Worm (Caenorhabditis elegans) whole organism, late embryonic: ENCODE results near the gene C03B1.3.

ENCODE experiments used
- C08G9.2 ChIP-seq: sonication (generic microtip); optimal IDR thresholded peaks from 2 replicates; lab custom pipeline; 2016; ENCODE audit warnings: mild to moderate bottlenecking, missing genetic modification characterization, moderate library complexity, missing compliant biosample characterization
- F13H6.1 ChIP-seq: sonication (generic microtip); optimal IDR thresholded peaks from 2 replicates; lab custom pipeline; 2016; ENCODE audit warnings: missing genetic modification characterization, missing compliant biosample characterization
- K02D7.2 ChIP-seq: sonication (generic microtip); optimal IDR thresholded peaks from 2 replicates; lab custom pipeline; 2017; ENCODE audit warnings: mild to moderate bottlenecking, missing genetic modification characterization, missing compliant biosample characterization
- T23F11.4 ChIP-seq: fragments of 200-800 bp; sonication (Bioruptor generic); optimal IDR thresholded peaks from 2 replicates; lab custom pipeline; 2018; ENCODE audit warnings: mild to moderate bottlenecking, missing genetic modification characterization, missing compliant biosample characterization
- ahr-1 ChIP-seq: sonication (generic microtip); optimal IDR thresholded peaks from 2 replicates; lab custom pipeline; 2016; ENCODE audit warnings: missing genetic modification characterization, missing compliant biosample characterization
- ceh-14 ChIP-seq: sonication (generic microtip); optimal IDR thresholded peaks from 2 replicates; lab custom pipeline; 2016; ENCODE audit warnings: missing genotype, missing genetic modification characterization, missing compliant biosample characterization
- ceh-18 ChIP-seq: sonication (generic microtip); optimal IDR thresholded peaks from 2 replicates; lab custom pipeline; 2016; ENCODE audit warnings: missing genetic modification characterization, missing compliant biosample characterization
- ceh-19 ChIP-seq: fragments of 200-800 bp; sonication (Bioruptor generic); optimal IDR thresholded peaks from 2 replicates; lab custom pipeline; 2018; ENCODE audit warnings: mild to moderate bottlenecking, missing genetic modification characterization, missing compliant biosample characterization
- ceh-22 ChIP-seq: sonication (generic microtip); optimal IDR thresholded peaks from 2 replicates; lab custom pipeline; 2017; ENCODE audit warnings: missing biosample characterization, missing genetic modification characterization
- ceh-31 ChIP-seq: sonication (generic microtip); optimal IDR thresholded peaks from 2 replicates; lab custom pipeline; 2016; ENCODE audit warnings: missing genetic modification characterization, missing compliant biosample characterization
- ceh-34 ChIP-seq: sonication (generic microtip); optimal IDR thresholded peaks from 2 replicates; lab custom pipeline; 2016; ENCODE audit warnings: mild to moderate bottlenecking, missing genetic modification characterization, missing compliant biosample characterization
- ceh-48 ChIP-seq: sonication (generic microtip); optimal IDR thresholded peaks from 2 replicates; lab custom pipeline; 2016; ENCODE audit warnings: missing genetic modification characterization, inconsistent platforms, missing compliant biosample characterization
- elt-2 ChIP-seq: sonication (generic microtip); optimal IDR thresholded peaks from 2 replicates; lab custom pipeline; 2016; ENCODE audit warnings: missing genetic modification reagents, missing genetic modification characterization, missing compliant biosample characterization
- eyg-1 ChIP-seq: sonication (generic microtip); optimal IDR thresholded peaks from 2 replicates; lab custom pipeline; 2016; ENCODE audit warnings: missing genotype, missing genetic modification characterization, missing compliant biosample characterization
- gmeb-2 ChIP-seq: sonication (generic microtip); optimal IDR thresholded peaks from 2 replicates; lab custom pipeline; 2016; ENCODE audit warnings: missing genetic modification characterization, inconsistent platforms, missing compliant biosample characterization
- hlh-30 ChIP-seq: sonication (generic microtip); optimal IDR thresholded peaks from 2 replicates; lab custom pipeline; 2017; ENCODE audit warnings: antibody characterized with exemption, missing genetic modification characterization, missing compliant biosample characterization; ENCODE audit not compliant: insufficient read depth
- hlh-8 ChIP-seq: sonication (generic microtip); optimal IDR thresholded peaks from 2 replicates; lab custom pipeline; 2016; ENCODE audit warnings: missing genotype, missing genetic modification characterization, missing compliant biosample characterization
- lim-6 ChIP-seq: sonication (generic microtip); optimal IDR thresholded peaks from 2 replicates; lab custom pipeline; 2016; ENCODE audit warnings: missing genetic modification characterization, missing compliant biosample characterization
- lin-11 ChIP-seq: fragments of 200-800 bp; sonication (Bioruptor generic); optimal IDR thresholded peaks from 2 replicates; lab custom pipeline; 2018; ENCODE audit warnings: mild to moderate bottlenecking, missing genetic modification characterization, missing compliant biosample characterization
- madf-2 ChIP-seq: sonication (generic microtip); optimal IDR thresholded peaks from 2 replicates; lab custom pipeline; 2017; ENCODE audit warnings: missing genetic modification characterization, missing compliant biosample characterization
- mec-3 ChIP-seq: sonication (generic microtip); optimal IDR thresholded peaks from 2 replicates; lab custom pipeline; 2016; ENCODE audit warnings: borderline replicate concordance, missing genetic modification characterization, missing compliant biosample characterization
- nfya-1 ChIP-seq: sonication (generic microtip); optimal IDR thresholded peaks from 2 replicates; lab custom pipeline; 2017; ENCODE audit warnings: missing genetic modification characterization, mild to moderate bottlenecking, missing compliant biosample characterization, antibody characterized with exemption, moderate library complexity
- pat-9 ChIP-seq: fragments of 200-800 bp; sonication (Bioruptor generic); optimal IDR thresholded peaks from 2 replicates; lab custom pipeline; 2018; ENCODE audit warnings: mild to moderate bottlenecking, missing genetic modification characterization, moderate library complexity, missing compliant biosample characterization
- pha-4 ChIP-seq: fragments of 150-350 bp; optimal IDR thresholded peaks from 2 replicates; lab custom pipeline; 2018; ENCODE audit warnings: missing biosample characterization, missing genetic modification reagents, missing genetic modification characterization
- ref-2 ChIP-seq: sonication (generic microtip); optimal IDR thresholded peaks from 2 replicates; lab custom pipeline; 2016; ENCODE audit warnings: missing genetic modification characterization, missing compliant biosample characterization
- rnt-1 ChIP-seq: sonication (generic microtip); optimal IDR thresholded peaks from 2 replicates; lab custom pipeline; 2016; ENCODE audit warnings: missing genetic modification characterization, missing compliant biosample characterization
- syd-9 ChIP-seq: sonication (generic microtip); optimal IDR thresholded peaks from 2 replicates; lab custom pipeline; 2016; ENCODE audit warnings: mild to moderate bottlenecking, missing genetic modification characterization, moderate library complexity, missing compliant biosample characterization
- unc-3 ChIP-seq, 2 experiments: fragments of 200-800 bp in 1 of 2; sonication (Bioruptor generic) in 1 of 2; sonication (generic microtip) in 1 of 2; conservative IDR thresholded peaks in 1 of 2; optimal IDR thresholded peaks in 1 of 2; 2 replicates each; pipeline versions ENCODE4 v1.3.6 to Lab custom; 2016 to 2022; ENCODE audit warnings: missing compliant biosample characterization in 2 of 2, missing genetic modification characterization in 2 of 2, missing genetic modification reagents in 1 of 2
- unc-42 ChIP-seq: sonication (generic microtip); optimal IDR thresholded peaks from 2 replicates; lab custom pipeline; 2016; ENCODE audit warnings: missing genotype, missing genetic modification characterization, missing compliant biosample characterization
- unc-86 ChIP-seq: sonication (generic microtip); optimal IDR thresholded peaks from 2 replicates; lab custom pipeline; 2016; ENCODE audit warnings: missing genetic modification characterization, missing compliant biosample characterization
- ztf-16 ChIP-seq: sonication (generic microtip); optimal IDR thresholded peaks from 2 replicates; lab custom pipeline; 2017; ENCODE audit warnings: missing genetic modification characterization, missing compliant biosample characterization

Gene C03B1.3

DNA sequence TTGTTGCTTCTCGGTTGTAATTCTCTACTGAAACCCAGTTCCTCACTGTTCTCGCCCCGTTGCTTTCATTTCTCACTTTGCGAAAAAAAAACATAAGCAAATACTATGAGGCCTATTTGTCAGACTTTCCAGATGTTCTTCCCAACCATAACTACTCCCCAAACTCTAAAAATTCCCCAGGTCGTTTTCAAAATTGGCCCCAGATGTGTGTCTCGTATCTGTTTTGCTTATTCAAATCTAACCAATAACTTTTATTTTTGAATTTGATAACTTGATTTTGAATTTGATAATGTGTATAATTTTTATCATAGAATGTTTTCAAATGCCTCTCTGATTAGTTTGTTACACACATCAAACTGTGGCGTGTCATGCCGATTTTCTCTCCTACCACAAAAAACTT is 42.0 kb downstream of the C03B1.3 start:
- TF ChIP-seq syd-9 (tag; lab: Kevin White, UChicago) (no peak), ahr-1 (no peak), eyg-1 (tag; lab: Kevin White, UChicago) (no peak), unc-3 (GFP tag; conservative IDR thresholded peaks at IDR 0.05; lab: Robert Waterston, UW) (no peak), unc-3 (tag; optimal IDR thresholded peaks at IDR 0.05; lab: Kevin White, UChicago) (no peak), ceh-19 (GFP tag; lab: Kevin White, UChicago) (no peak)

DNA sequence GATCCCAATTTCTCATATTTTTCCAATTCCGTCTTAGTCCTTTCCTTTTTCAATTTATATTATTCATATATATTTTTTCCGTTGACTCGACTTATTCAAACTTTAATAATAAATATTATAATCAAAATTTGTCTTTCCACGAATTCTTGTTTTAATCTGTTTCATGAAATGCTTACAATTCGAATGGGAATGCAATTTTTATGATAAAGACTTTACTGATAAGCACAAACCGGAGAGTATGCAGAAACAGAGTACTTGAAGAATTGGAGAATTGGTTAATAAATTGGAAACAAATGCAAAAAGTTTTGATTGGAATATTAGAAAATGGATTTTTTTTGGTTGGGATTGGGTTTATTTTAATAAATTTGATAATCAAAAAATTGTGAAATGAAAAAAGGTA is 42.5 kb downstream of the C03B1.3 start:
- TF ChIP-seq K02D7.2 (no peak), ceh-14 (tag; lab: Kevin White, UChicago) (no peak), unc-42 (no peak), mec-3 (tag; lab: Kevin White, UChicago) (no peak), elt-2 (tag; lab: Kevin White, UChicago) (peak; percentile 28), ztf-16 (no peak), ceh-48 (tag; lab: Kevin White, UChicago) (no peak), ceh-31 (tag; lab: Kevin White, UChicago) (no peak)
- TF ChIP-seq, all 69 proteins: peak for 1

DNA sequence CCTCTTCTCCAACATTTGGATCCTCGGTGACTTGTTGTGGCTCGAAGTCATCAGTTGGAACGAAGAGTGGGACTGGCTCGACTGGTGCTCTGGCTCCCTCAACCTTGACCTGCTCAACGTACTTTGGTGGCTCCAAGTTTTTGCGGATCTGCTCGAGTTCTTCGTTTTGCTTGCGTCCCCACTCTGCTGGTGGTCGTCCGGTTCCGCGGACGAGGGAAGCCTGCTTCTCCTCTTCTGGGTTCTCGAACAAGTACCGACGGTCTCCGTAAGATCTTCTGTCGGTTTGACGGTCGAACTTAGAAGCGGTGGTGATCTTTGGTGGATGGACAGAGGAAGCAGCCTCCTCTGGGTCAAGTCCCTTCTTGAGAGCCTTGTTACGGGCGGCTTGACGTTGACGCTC is 42.9 kb downstream of the C03B1.3 start:
- TF ChIP-seq lim-6 (no peak), T23F11.4 (GFP tag; lab: Kevin White, UChicago) (no peak), pha-4 (tag; lab: Kevin White, UChicago) (no peak), rnt-1 (no peak)
- TF ChIP-seq, all 69 proteins: peak for 0

ce11 chrX:6410177-6410765 is 44.5 kb downstream of the C03B1.3 start, which contains the start of gene mup-2:
TSS of gene mup-2 (minus strand) at chrX:6410227.
- TF ChIP-seq F13H6.1 (tag; lab: Kevin White, UChicago) = peak; percentile 15
- TF ChIP-seq hlh-8 = peak; percentile 45
- peak; percentile 45 for TF ChIP-seq pat-9 (tag; lab: Kevin White, UChicago)
- peak; percentile 43 for TF ChIP-seq rnt-1
- TF ChIP-seq ceh-34 (tag; lab: Kevin White, UChicago) = peak; percentile 74
- no peak for TF ChIP-seq C08G9.2 (tag; lab: Kevin White, UChicago)
- peak; percentile 19 for TF ChIP-seq nfya-1
- no peak for TF ChIP-seq gmeb-2
- no peak for TF ChIP-seq ceh-22 (tag; lab: Kevin White, UChicago)
- TF ChIP-seq syd-9 (tag; lab: Kevin White, UChicago) = peak; percentile 32
- TF ChIP-seq ceh-18 (tag; lab: Kevin White, UChicago) = peak; percentile 89
- TF ChIP-seq ceh-14 (tag; lab: Kevin White, UChicago) = peak; percentile 24

ce11 chrX:6412575-6412974 is 46.8 kb downstream of the C03B1.3 start, which contains the start of gene T22E5.1:
TSS of gene T22E5.1 (plus strand) at chrX:6412875.
- TF ChIP-seq ref-2 (tag; lab: Kevin White, UChicago) (no peak), lin-11 (tag; lab: Kevin White, UChicago) (no peak), hlh-30 (tag; lab: Kevin White, UChicago) (no peak)

DNA sequence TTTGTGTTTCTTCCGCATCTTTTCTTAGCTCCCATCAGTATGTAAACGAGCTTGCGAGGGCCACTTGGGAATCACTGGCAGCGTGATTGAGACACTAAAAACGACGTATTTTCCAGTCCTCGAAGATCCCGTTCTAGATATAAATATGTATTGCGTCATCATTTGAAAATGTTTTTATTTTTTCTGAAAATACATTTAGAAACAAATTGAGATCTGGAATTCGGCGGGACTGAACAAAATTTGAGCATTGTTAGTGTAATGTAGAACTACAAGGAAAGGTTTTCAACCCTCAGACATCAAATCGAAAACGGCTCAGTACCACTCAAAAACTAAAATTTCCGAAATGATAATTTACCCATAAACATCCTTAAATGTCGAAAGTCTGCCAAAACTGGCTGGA is 47.8 kb downstream of the C03B1.3 start:
- TF ChIP-seq ceh-22 (tag; lab: Kevin White, UChicago) (no peak), unc-86 (tag; lab: Kevin White, UChicago) (no peak), unc-42 (no peak), madf-2 (tag; lab: Kevin White, UChicago) (no peak), unc-3 (GFP tag; conservative IDR thresholded peaks at IDR 0.05; lab: Robert Waterston, UW) (no peak), unc-3 (tag; optimal IDR thresholded peaks at IDR 0.05; lab: Kevin White, UChicago) (no peak)
